Fruit fly (Drosophila melanogaster): Measurements from ENCODE around the gene Usp7.

DNA sequence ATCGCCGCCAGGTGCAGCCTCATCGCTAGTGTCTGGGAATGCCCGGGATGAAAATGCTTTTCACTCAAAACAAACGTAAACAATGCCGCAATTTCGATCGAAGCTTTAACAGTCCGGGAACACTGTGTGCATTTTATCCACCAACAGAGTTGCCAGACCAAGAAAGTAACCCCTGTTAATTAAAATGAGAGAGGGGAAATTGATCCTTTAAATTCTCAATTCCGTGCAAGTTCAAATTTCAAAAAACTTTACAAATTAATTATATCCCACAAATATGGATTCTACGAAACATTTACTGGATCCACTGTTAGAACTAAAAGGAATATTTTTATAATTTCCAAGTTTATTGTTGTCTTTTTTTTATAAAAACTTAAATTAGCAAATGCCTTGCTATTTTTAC lies 41.2 kb downstream of the Usp7 start, which contains the start of gene gd:
- TF ChIP-seq EcR (GFP tag; optimal IDR thresholded peaks at IDR 0.05) (no peak), psq (optimal IDR thresholded peaks at IDR 0.05) (no peak), Dll (optimal IDR thresholded peaks at IDR 0.05) (no peak)
